Worm (Caenorhabditis elegans) whole organism, L2 larva: ENCODE data around the gene F25E5.8.
A peak's percentile ranks its signal among the peaks of the same experiment; 100 is the strongest.

Experiments
- C34F6.9 ChIP-seq: fragments of 150-350 bp; optimal IDR thresholded peaks from 2 replicates; lab custom pipeline; 2014; ENCODE audit warnings: missing biosample characterization, missing genetic modification characterization
- F13H6.1 ChIP-seq: sonication (generic microtip); optimal IDR thresholded peaks from 2 replicates; lab custom pipeline; 2016; ENCODE audit warnings: missing genetic modification characterization, missing compliant biosample characterization
- R02D3.7 ChIP-seq: fragments of 150-350 bp; optimal IDR thresholded peaks from 2 replicates; lab custom pipeline; 2014; ENCODE audit warnings: missing biosample characterization, missing genetic modification characterization
- Y55F3AM.14 ChIP-seq: fragments of 200-800 bp; sonication (Bioruptor generic); optimal IDR thresholded peaks from 2 replicates; lab custom pipeline; 2018; ENCODE audit warnings: mild to moderate bottlenecking, missing genetic modification characterization, missing compliant biosample characterization
- ZK546.5 ChIP-seq: sonication (generic microtip); optimal IDR thresholded peaks from 2 replicates; lab custom pipeline; 2017; ENCODE audit warnings: missing biosample characterization, missing genetic modification characterization
- alr-1 ChIP-seq: fragments of 150-350 bp; optimal IDR thresholded peaks from 2 replicates; lab custom pipeline; 2014; ENCODE audit warnings: missing biosample characterization, missing genetic modification characterization
- aly-2 ChIP-seq: fragments of 150-350 bp; optimal IDR thresholded peaks from 2 replicates; lab custom pipeline; 2014; ENCODE audit warnings: missing biosample characterization, missing genetic modification characterization
- ama-1 ChIP-seq: fragments of 150-350 bp; optimal IDR thresholded peaks from 2 replicates; lab custom pipeline; 2018; ENCODE audit warnings: inconsistent platforms
- blmp-1 ChIP-seq: sonication (generic microtip); optimal IDR thresholded peaks from 2 replicates; lab custom pipeline; 2017; ENCODE audit warnings: missing genetic modification characterization, mild to moderate bottlenecking, missing compliant biosample characterization, antibody characterized with exemption, moderate library complexity; ENCODE audit not compliant: insufficient read depth
- ceh-16 ChIP-seq: fragments of 150-350 bp; optimal IDR thresholded peaks from 2 replicates; lab custom pipeline; 2014; ENCODE audit warnings: missing biosample characterization, missing genetic modification characterization
- ceh-82 ChIP-seq: fragments of 150-350 bp; optimal IDR thresholded peaks from 2 replicates; lab custom pipeline; 2014; ENCODE audit warnings: missing biosample characterization, missing genetic modification characterization
- crh-2 ChIP-seq: sonication (generic microtip); optimal IDR thresholded peaks from 2 replicates; lab custom pipeline; 2017; ENCODE audit warnings: missing biosample characterization, missing genetic modification characterization
- dmd-4 ChIP-seq: sonication (generic microtip); optimal IDR thresholded peaks from 2 replicates; lab custom pipeline; 2017; ENCODE audit warnings: missing biosample characterization, missing genetic modification characterization
- egl-27 ChIP-seq: sonication (generic microtip); optimal IDR thresholded peaks from 3 replicates; lab custom pipeline; 2017; ENCODE audit warnings: missing biosample characterization, missing genetic modification reagents, missing genetic modification characterization
- elt-1 ChIP-seq: fragments of 150-350 bp; optimal IDR thresholded peaks from 2 replicates; lab custom pipeline; 2014; ENCODE audit warnings: missing biosample characterization, missing genetic modification characterization
- elt-3 ChIP-seq: sonication (generic microtip); optimal IDR thresholded peaks from 2 replicates; lab custom pipeline; 2017; ENCODE audit warnings: missing biosample characterization, missing genetic modification characterization
- fos-1 ChIP-seq: fragments of 150-350 bp; optimal IDR thresholded peaks from 2 replicates; lab custom pipeline; 2014; ENCODE audit warnings: missing biosample characterization, missing genetic modification characterization
- gmeb-1 ChIP-seq: fragments of 150-350 bp; optimal IDR thresholded peaks from 2 replicates; lab custom pipeline; 2014; ENCODE audit warnings: missing biosample characterization, missing genetic modification characterization
- lin-11 ChIP-seq: fragments of 150-350 bp; sonication (generic microtip); optimal IDR thresholded peaks from 2 replicates; lab custom pipeline; 2014; ENCODE audit warnings: missing biosample characterization, missing genetic modification characterization, inconsistent platforms, mixed read lengths
- lin-13 ChIP-seq: fragments of 150-350 bp; optimal IDR thresholded peaks from 2 replicates; lab custom pipeline; 2014; ENCODE audit warnings: missing biosample characterization, missing genetic modification reagents, missing genetic modification characterization
- lin-39 ChIP-seq: fragments of 150-350 bp; optimal IDR thresholded peaks from 2 replicates; lab custom pipeline; 2014; ENCODE audit warnings: missing biosample characterization, missing genetic modification reagents, missing genetic modification characterization
- lsy-2 ChIP-seq, 2 experiments: fragments of 150-350 bp in 1 of 2; sonication (generic microtip) in 1 of 2; optimal IDR thresholded peaks; 2 replicates each; lab custom pipeline; 2014 to 2017; ENCODE audit warnings: missing biosample characterization in 2 of 2, missing genetic modification characterization in 2 of 2
- mab-5 ChIP-seq: fragments of 150-350 bp; optimal IDR thresholded peaks from 2 replicates; lab custom pipeline; 2014; ENCODE audit warnings: missing biosample characterization, missing genetic modification characterization
- mbf-1 ChIP-seq: sonication (generic microtip); optimal IDR thresholded peaks from 2 replicates; lab custom pipeline; 2017; ENCODE audit warnings: missing biosample characterization, missing genetic modification characterization
- mdl-1 ChIP-seq, 2 experiments: fragments of 150-350 bp in 1 of 2; sonication (generic microtip) in 1 of 2; optimal IDR thresholded peaks; 2 replicates each; lab custom pipeline; 2017; ENCODE audit warnings: missing biosample characterization in 2 of 2, missing genetic modification characterization in 2 of 2
- nhr-10 ChIP-seq: sonication (generic microtip); optimal IDR thresholded peaks from 2 replicates; lab custom pipeline; 2017; ENCODE audit warnings: missing biosample characterization, missing genetic modification characterization
- nhr-11 ChIP-seq: fragments of 150-350 bp; optimal IDR thresholded peaks from 2 replicates; lab custom pipeline; 2014; ENCODE audit warnings: missing biosample characterization, missing genetic modification characterization
- nhr-12 ChIP-seq: fragments of 150-350 bp; optimal IDR thresholded peaks from 2 replicates; lab custom pipeline; 2014; ENCODE audit warnings: missing biosample characterization, missing genetic modification characterization
- nhr-129 ChIP-seq: fragments of 150-350 bp; optimal IDR thresholded peaks from 2 replicates; lab custom pipeline; 2014; ENCODE audit warnings: missing biosample characterization, missing genetic modification characterization
- nhr-21 ChIP-seq: fragments of 150-350 bp; optimal IDR thresholded peaks from 2 replicates; lab custom pipeline; 2014; ENCODE audit warnings: missing biosample characterization, missing genetic modification characterization
- nhr-23 ChIP-seq: fragments of 150-350 bp; optimal IDR thresholded peaks from 2 replicates; lab custom pipeline; 2014; ENCODE audit warnings: missing biosample characterization, missing genetic modification reagents, missing genetic modification characterization
- nhr-237 ChIP-seq: fragments of 150-350 bp; optimal IDR thresholded peaks from 2 replicates; lab custom pipeline; 2014; ENCODE audit warnings: missing biosample characterization, missing genetic modification characterization
- nhr-25 ChIP-seq: fragments of 150-350 bp; sonication (generic microtip); optimal IDR thresholded peaks from 3 replicates; lab custom pipeline; 2014; ENCODE audit warnings: missing biosample characterization, missing genetic modification characterization
- nhr-6 ChIP-seq: fragments of 150-350 bp; optimal IDR thresholded peaks from 2 replicates; lab custom pipeline; 2014; ENCODE audit warnings: missing biosample characterization, missing genetic modification characterization
- nhr-77 ChIP-seq: fragments of 150-350 bp; optimal IDR thresholded peaks from 2 replicates; lab custom pipeline; 2014; ENCODE audit warnings: missing biosample characterization, missing genetic modification characterization
- peb-1 ChIP-seq: fragments of 150-350 bp; optimal IDR thresholded peaks from 2 replicates; lab custom pipeline; 2014; ENCODE audit warnings: missing biosample characterization, missing genetic modification characterization
- sem-4 ChIP-seq: fragments of 150-350 bp; optimal IDR thresholded peaks from 2 replicates; lab custom pipeline; 2014; ENCODE audit warnings: missing biosample characterization, missing genetic modification reagents, missing genetic modification characterization
- skn-1 ChIP-seq: sonication (generic microtip); optimal IDR thresholded peaks from 2 replicates; lab custom pipeline; 2017; ENCODE audit warnings: missing biosample characterization, missing genetic modification characterization
- sma-3 ChIP-seq: sonication (generic microtip); optimal IDR thresholded peaks from 2 replicates; lab custom pipeline; 2016; ENCODE audit warnings: missing genetic modification reagents, missing genetic modification characterization, missing compliant biosample characterization
- sma-9 ChIP-seq, 2 experiments: fragments of 150-350 bp in 1 of 2; sonication (generic microtip) in 1 of 2; optimal IDR thresholded peaks; 2 replicates each; lab custom pipeline; 2014 to 2016; ENCODE audit warnings: missing genetic modification characterization in 2 of 2, mild to moderate bottlenecking in 1 of 2, missing biosample characterization in 1 of 2, missing compliant biosample characterization in 1 of 2, missing genetic modification reagents in 1 of 2, moderate library complexity in 1 of 2
- snpc-4 ChIP-seq: fragments of 150-350 bp; optimal IDR thresholded peaks from 2 replicates; lab custom pipeline; 2014; ENCODE audit warnings: missing biosample characterization, missing genetic modification characterization
- unc-39 ChIP-seq: fragments of 150-350 bp; optimal IDR thresholded peaks from 2 replicates; lab custom pipeline; 2014; ENCODE audit warnings: missing biosample characterization, missing genetic modification characterization
- unc-55 ChIP-seq: fragments of 150-350 bp; sonication (generic microtip); optimal IDR thresholded peaks from 3 replicates; lab custom pipeline; 2014; ENCODE audit warnings: missing biosample characterization, missing genetic modification reagents, missing genetic modification characterization
- unc-62 ChIP-seq: fragments of 150-350 bp; optimal IDR thresholded peaks from 2 replicates; lab custom pipeline; 2014; ENCODE audit warnings: missing biosample characterization, missing genetic modification reagents, missing genetic modification characterization
- zag-1 ChIP-seq: fragments of 150-350 bp; optimal IDR thresholded peaks from 2 replicates; lab custom pipeline; 2014; ENCODE audit warnings: missing biosample characterization, missing genetic modification characterization
- ztf-1 ChIP-seq: fragments of 200-800 bp; sonication (Bioruptor generic); conservative IDR thresholded peaks from 2 replicates; pipeline ENCODE4 v1.3.6; 2022; ENCODE audit warnings: missing genetic modification characterization, missing compliant biosample characterization
- ztf-11 ChIP-seq: sonication (generic microtip); optimal IDR thresholded peaks from 2 replicates; lab custom pipeline; 2017; ENCODE audit warnings: missing biosample characterization, missing genetic modification characterization
- ztf-4 ChIP-seq: fragments of 150-350 bp; optimal IDR thresholded peaks from 2 replicates; lab custom pipeline; 2014; ENCODE audit warnings: missing biosample characterization, missing genetic modification characterization

F25E5.8 gene

ce11 chrV:7437538-7437937, 1.8 kb downstream of the F25E5.8 start, which contains the start of gene F25E5.9:
Gene F25E5.9, minus strand, starts transcription at chrV:7437919.
- TF ChIP-seq ZK546.5 (no peak), nhr-12 (tag; lab: Kevin White, UChicago) (no peak), nhr-23 (no peak), lin-13 (no peak), gmeb-1 (tag; lab: Kevin White, UChicago) (no peak), nhr-237 (tag; lab: Kevin White, UChicago) (no peak), sem-4 (tag; lab: Kevin White, UChicago) (peak; percentile 62), nhr-21 (tag; lab: Kevin White, UChicago) (no peak), crh-2 (tag; lab: Kevin White, UChicago) (no peak), R02D3.7 (tag; lab: Kevin White, UChicago) (no peak), ceh-82 (tag; lab: Kevin White, UChicago) (no peak), ztf-11 (tag; lab: Kevin White, UChicago) (no peak), unc-39 (tag; lab: Kevin White, UChicago) (no peak), dmd-4 (tag; lab: Kevin White, UChicago) (no peak), zag-1 (no peak), alr-1 (no peak), mdl-1 (tag; optimal IDR thresholded peaks at IDR 0.05; lab: Kevin White, UChicago) (peak in 1 of 2 experiments; percentile 43), sma-3 (GFP tag; lab: Kevin White, UChicago) (no peak), skn-1 (tag; lab: Kevin White, UChicago) (no peak), elt-1 (tag; lab: Kevin White, UChicago) (no peak), ztf-1 (GFP tag; lab: Robert Waterston, UW) (no peak), mab-5 (tag; lab: Kevin White, UChicago) (no peak), ama-1 (lab: Kevin White, UChicago) (peak; percentile 51), aly-2 (tag; lab: Kevin White, UChicago) (no peak), nhr-129 (peak; percentile 18), blmp-1 (tag; lab: Kevin White, UChicago) (no peak), ztf-4 (tag; lab: Kevin White, UChicago) (no peak), lin-39 (tag; lab: Kevin White, UChicago) (no peak), sma-9 (GFP tag; optimal IDR thresholded peaks at IDR 0.05; lab: Kevin White, UChicago) (no peak), sma-9 (tag; optimal IDR thresholded peaks at IDR 0.05; lab: Kevin White, UChicago) (no peak), Y55F3AM.14 (GFP tag; lab: Kevin White, UChicago) (peak; percentile 52), C34F6.9 (peak; percentile 65), mbf-1 (tag; lab: Kevin White, UChicago) (no peak), nhr-11 (tag; lab: Kevin White, UChicago) (no peak), nhr-25 (tag; lab: Kevin White, UChicago) (no peak), lin-11 (tag; lab: Kevin White, UChicago) (no peak), nhr-10 (tag; lab: Kevin White, UChicago) (no peak), fos-1 (tag; lab: Kevin White, UChicago) (no peak), ceh-16 (tag; lab: Kevin White, UChicago) (no peak), unc-55 (GFP tag; lab: Kevin White, UChicago) (peak; percentile 70), egl-27 (no peak), elt-3 (tag; lab: Kevin White, UChicago) (no peak), nhr-6 (no peak), snpc-4 (tag; lab: Kevin White, UChicago) (no peak), nhr-77 (no peak), unc-62 (GFP tag; lab: Kevin White, UChicago) (no peak), peb-1 (no peak), lsy-2 (tag; optimal IDR thresholded peaks at IDR 0.05; lab: Kevin White, UChicago) (peak in 1 of 2 experiments; percentile 34), F13H6.1 (tag; lab: Kevin White, UChicago) (peak; percentile 1)
